Fruit fly (Drosophila melanogaster): Measurements from ENCODE around the gene yellow-c.

yellow-c gene

DNA sequence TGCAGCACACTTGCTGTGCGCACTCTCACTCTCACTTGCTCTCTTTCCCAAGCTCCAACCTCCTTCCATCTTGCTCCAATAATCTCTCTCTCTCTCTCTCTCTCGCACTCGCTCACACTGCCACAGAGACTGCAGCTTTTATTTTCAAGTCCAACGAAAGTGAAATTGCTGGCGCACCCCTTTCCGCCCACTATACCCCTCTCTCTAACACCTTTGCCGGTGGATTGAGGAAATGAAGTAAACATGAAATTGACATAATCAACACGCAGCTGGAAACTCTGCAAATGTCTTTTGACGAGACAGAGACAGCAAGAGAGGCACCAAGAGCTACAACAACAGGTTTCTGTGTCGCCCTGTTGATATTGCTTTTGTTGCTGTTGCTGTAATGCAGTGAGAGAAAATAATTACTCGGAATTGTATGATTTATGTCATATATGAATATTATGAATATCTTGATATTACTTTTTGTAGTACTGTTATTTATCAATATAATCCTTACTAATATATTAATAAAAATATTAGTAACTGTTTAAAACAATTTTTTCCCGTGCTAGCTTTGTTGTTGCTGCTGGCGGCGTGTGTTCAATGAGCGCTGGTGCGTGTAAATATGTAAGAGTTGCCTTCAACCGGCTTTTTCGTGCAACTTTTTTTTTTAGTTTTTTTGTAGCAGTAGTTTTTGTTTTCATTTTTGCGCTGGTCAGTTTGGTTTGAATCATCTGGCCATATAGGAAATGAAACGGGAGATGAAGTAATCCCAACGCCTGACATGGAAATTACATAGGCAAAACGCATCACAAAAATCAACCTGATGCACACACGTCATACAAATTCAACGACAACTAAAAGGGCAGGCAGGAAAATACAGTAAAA is 39.4 kb upstream of the yellow-c start (continued):
- TF ChIP-seq CG18599 (GFP tag; optimal IDR thresholded peaks at IDR 0.05) (peak; percentile 90), CG4854 (GFP tag; optimal IDR thresholded peaks at IDR 0.05) (peak; percentile 61), CG6813 (GFP tag; optimal IDR thresholded peaks at IDR 0.05) (peak; percentile 71), gce (GFP tag; IDR thresholded peaks at IDR 0.05) (peak; percentile 92), da (GFP tag; optimal IDR thresholded peaks at IDR 0.05) (peak; percentile 21), Mad (GFP tag; optimal IDR thresholded peaks at IDR 0.05) (peak; percentile 48), CG8089 (GFP tag; optimal IDR thresholded peaks at IDR 0.05) (no peak), CG1603 (tag; optimal IDR thresholded peaks at IDR 0.05) (peak; percentile 69), nerfin-1 (tag; optimal IDR thresholded peaks at IDR 0.05) (peak; percentile 80), CG31365 (tag; optimal IDR thresholded peaks at IDR 0.05) (peak; percentile 56), ftz-f1 (GFP tag; optimal IDR thresholded peaks at IDR 0.05) (no peak), dmrt99B (tag; optimal IDR thresholded peaks at IDR 0.05) (peak; percentile 98), Nf-YC (tag; optimal IDR thresholded peaks at IDR 0.05) (peak; percentile 52), CG11695 (GFP tag; IDR thresholded peaks at IDR 0.05) (peak; percentile 94), pho (GFP tag; optimal IDR thresholded peaks at IDR 0.05) (peak; percentile 12), CG2199 (GFP tag; IDR thresholded peaks at IDR 0.05) (peak; percentile 82; the same call in 2 of the 3 replicates), CG10366 (GFP tag; IDR thresholded peaks at IDR 0.05) (peak; percentile 92), CG2678 (tag; optimal IDR thresholded peaks at IDR 0.05) (peak; percentile 94), CG11398 (GFP tag; optimal IDR thresholded peaks at IDR 0.05) (peak; percentile 55), onecut (GFP tag; IDR thresholded peaks at IDR 0.05) (peak; percentile 73), CG1024 (GFP tag; IDR thresholded peaks at IDR 0.05) (peak; percentile 70), Dad (GFP tag; optimal IDR thresholded peaks at IDR 0.05) (no peak), Kr (GFP tag; optimal IDR thresholded peaks at IDR 0.05) (peak; percentile 80), usp (GFP tag; optimal IDR thresholded peaks at IDR 0.05) (no peak), CG3163 (GFP tag; optimal IDR thresholded peaks at IDR 0.05) (peak; percentile 12), slbo (GFP tag; IDR thresholded peaks at IDR 0.05) (peak; percentile 89), CG12219 (GFP tag; optimal IDR thresholded peaks at IDR 0.05) (peak; percentile 80), Spps (tag; optimal IDR thresholded peaks at IDR 0.05) (peak; percentile 89), CG7839 (tag; optimal IDR thresholded peaks at IDR 0.05) (peak; percentile 95), peb (GFP tag; IDR thresholded peaks at IDR 0.05) (peak; percentile 86), Hmr (GFP tag; optimal IDR thresholded peaks at IDR 0.05) (peak; percentile 87), CG34224 (GFP tag; IDR thresholded peaks at IDR 0.05; ENCODE audit: partially characterized antibody) (no peak), CG10462 (GFP tag; optimal IDR thresholded peaks at IDR 0.05) (peak; percentile 75), bsh (GFP tag; optimal IDR thresholded peaks at IDR 0.05) (peak; percentile 79 to 96), run (tag; optimal IDR thresholded peaks at IDR 0.05) (peak; percentile 90), CG7372 (GFP tag; IDR thresholded peaks at IDR 0.05) (peak; percentile 90), Doc3 (GFP tag; IDR thresholded peaks at IDR 0.05; ENCODE audit: partially characterized antibody) (no peak), pros (GFP tag; optimal IDR thresholded peaks at IDR 0.05) (peak; percentile 65), B-H1 (GFP tag; IDR thresholded peaks at IDR 0.05) (peak; percentile 90), CG9876 (GFP tag; optimal IDR thresholded peaks at IDR 0.05) (no peak), gt (GFP tag; IDR thresholded peaks at IDR 0.05) (peak; percentile 65), CG3281 (GFP tag; optimal IDR thresholded peaks at IDR 0.05) (peak; percentile 71), odd (GFP tag; optimal IDR thresholded peaks at IDR 0.05) (peak; percentile 75), ap (GFP tag; IDR thresholded peaks at IDR 0.05) (peak; percentile 92), CG30020 (tag; optimal IDR thresholded peaks at IDR 0.05) (peak; percentile 46), pan (optimal IDR thresholded peaks at IDR 0.05) (no peak), pan (GFP tag; optimal IDR thresholded peaks at IDR 0.05 in 1 of 2, IDR thresholded peaks at IDR 0.05 in 1 of 2) (peak in 1 of 2 experiments; percentile 94), Bgb (GFP tag; IDR thresholded peaks at IDR 0.05; ENCODE audit: partially characterized antibody) (peak; percentile 24; the same call in 1 of the 2 replicates), vvl (GFP tag; IDR thresholded peaks at IDR 0.05) (peak; percentile 97)

Data from whole organism, embryonic.